Fruit fly (Drosophila melanogaster): Measurements from ENCODE around the gene dbe.

The dbe gene

DNA sequence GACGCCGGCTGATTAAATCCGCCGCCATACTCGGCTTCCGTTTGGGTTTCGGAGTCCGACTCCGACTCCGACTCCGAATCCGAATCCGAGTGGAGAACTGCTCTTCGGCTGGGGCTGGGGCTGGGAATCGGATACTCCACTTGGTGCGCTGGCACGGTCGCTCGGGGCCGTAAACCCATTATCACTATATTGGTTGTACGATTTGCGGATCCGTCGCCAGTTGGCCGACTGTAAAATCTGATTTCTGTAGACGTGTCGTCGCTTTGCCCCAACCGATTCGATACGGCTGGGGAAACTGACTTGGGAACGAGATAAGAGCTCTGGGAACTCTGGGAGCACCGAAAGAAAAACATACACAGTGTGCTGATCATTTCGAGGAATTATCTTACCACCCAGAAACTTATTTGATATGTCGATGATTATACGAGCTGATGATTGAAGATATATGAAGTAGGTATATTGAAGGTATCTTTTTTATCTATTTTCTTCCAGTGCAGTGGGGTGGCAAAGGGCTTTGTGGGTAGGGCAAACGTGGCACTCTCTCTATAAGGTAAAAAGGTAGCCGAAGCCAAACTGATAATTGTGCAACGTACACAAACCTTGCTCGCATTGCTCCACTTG is 11.7 kb downstream of the dbe start:
- TF ChIP-seq Pif1B (GFP tag; optimal IDR thresholded peaks at IDR 0.05) (no peak), CG15710 (tag; optimal IDR thresholded peaks at IDR 0.05) (peak; percentile 25), CG8159 (tag; optimal IDR thresholded peaks at IDR 0.05) (peak; percentile 6)

- no peak for TF ChIP-seq Snoo (tag; optimal IDR thresholded peaks at IDR 0.05)
- no peak for TF ChIP-seq CG17806 (tag; optimal IDR thresholded peaks at IDR 0.05)
- TF ChIP-seq fd96Ca (GFP tag; IDR thresholded peaks at IDR 0.05), result peak; percentile 51; the same call in 1 of the 3 replicates
- TF ChIP-seq CG32121 (GFP tag; IDR thresholded peaks at IDR 0.05), result peak; percentile 57
- peak; percentile 45 for TF ChIP-seq Ets98B (GFP tag; IDR thresholded peaks at IDR 0.05)
- TF ChIP-seq CG9948 (tag; optimal IDR thresholded peaks at IDR 0.05), result peak; percentile 16
- no peak for TF ChIP-seq CG10348 (GFP tag; IDR thresholded peaks at IDR 0.05)
- TF ChIP-seq CG15710 (tag; optimal IDR thresholded peaks at IDR 0.05), result peak; percentile 21
- TF ChIP-seq CG8159 (tag; optimal IDR thresholded peaks at IDR 0.05), result peak; percentile 43
- TF ChIP-seq gl (tag; optimal IDR thresholded peaks at IDR 0.05), result no peak
- TF ChIP-seq CG8301 (tag; optimal IDR thresholded peaks at IDR 0.05), result peak; percentile 19
- TF ChIP-seq CG13204 (GFP tag; optimal IDR thresholded peaks at IDR 0.05), result peak; percentile 9
- peak; percentile 26 for TF ChIP-seq Pif1A (GFP tag; optimal IDR thresholded peaks at IDR 0.05)
Observed at dm6 chr2L:856690-857488, 12.8 kb downstream of the dbe start.

DNA sequence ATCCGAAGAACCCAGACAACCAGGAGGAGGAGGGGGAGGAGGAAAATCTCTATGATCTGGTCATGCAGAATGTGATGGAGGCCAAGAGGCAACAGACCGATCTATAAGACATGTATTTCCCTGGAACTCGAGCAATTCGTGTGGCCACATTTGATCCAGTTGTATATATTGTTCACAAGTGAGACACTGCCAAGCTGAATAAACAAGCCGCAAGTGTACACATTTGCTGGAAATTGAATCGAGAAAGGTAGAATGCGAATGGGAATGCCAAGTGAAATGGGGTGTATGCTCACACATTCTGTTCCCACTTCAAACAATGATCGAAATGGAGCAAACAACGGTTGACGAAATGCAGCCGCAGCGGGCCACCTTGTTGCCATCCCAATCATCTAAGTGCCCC is 13.7 kb downstream of the dbe start:
- TF ChIP-seq CG13204 (GFP tag; optimal IDR thresholded peaks at IDR 0.05) (no peak), rn (GFP tag; IDR thresholded peaks at IDR 0.05) (no peak)

DNA sequence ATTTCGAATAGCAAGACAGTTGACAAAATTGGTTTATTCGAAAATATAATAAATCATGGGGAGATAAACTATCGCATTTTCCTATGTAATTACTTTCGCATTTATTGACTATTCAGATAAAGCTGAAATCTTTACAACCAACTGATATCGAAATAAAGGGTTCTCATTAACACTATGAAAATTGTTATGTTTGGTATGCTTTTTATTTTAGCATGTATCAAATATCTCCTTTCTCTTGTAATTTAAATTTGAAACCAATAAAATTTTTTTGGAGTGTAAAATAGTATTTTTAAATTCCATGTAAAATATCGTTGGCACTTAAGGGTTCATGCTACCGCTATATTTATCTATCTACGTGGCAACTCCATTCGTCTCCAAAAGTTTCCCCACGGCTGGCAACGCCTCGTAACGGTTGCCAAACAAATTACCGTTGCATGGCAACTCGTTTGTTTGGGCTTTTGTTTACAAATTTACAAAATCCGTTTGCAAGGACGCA is 14.6 kb downstream of the dbe start, which contains the start of gene CG13949:
Gene CG13949 (plus strand): TSS at position 286 of the 496 bp plus-strand sequence.
- no peak for TF ChIP-seq CG14655 (GFP tag; optimal IDR thresholded peaks at IDR 0.05)
- no peak for TF ChIP-seq gl (tag; optimal IDR thresholded peaks at IDR 0.05)
- no peak for TF ChIP-seq CG34367 (tag; optimal IDR thresholded peaks at IDR 0.05)
- peak; percentile 16 for TF ChIP-seq CG8301 (tag; optimal IDR thresholded peaks at IDR 0.05)
- TF ChIP-seq CG13204 (GFP tag; optimal IDR thresholded peaks at IDR 0.05), result no peak
- TF ChIP-seq Snoo (tag; optimal IDR thresholded peaks at IDR 0.05), result no peak
- TF ChIP-seq CG8159 (tag; optimal IDR thresholded peaks at IDR 0.05), result peak; percentile 29
- peak; percentile 45 for TF ChIP-seq CG15710 (tag; optimal IDR thresholded peaks at IDR 0.05)
- no peak for TF ChIP-seq EcR (GFP tag; optimal IDR thresholded peaks at IDR 0.05)
- TF ChIP-seq D1 (tag; optimal IDR thresholded peaks at IDR 0.05), result no peak
- peak; percentile 53 for TF ChIP-seq Ets98B (GFP tag; IDR thresholded peaks at IDR 0.05)
- TF ChIP-seq CG17806 (tag; optimal IDR thresholded peaks at IDR 0.05), result peak; percentile 43
- peak; percentile 33; the same call in 1 of the 2 replicates for TF ChIP-seq CG32121 (GFP tag; IDR thresholded peaks at IDR 0.05)
- peak; percentile 40; the same call in 1 of the 2 replicates for TF ChIP-seq rn (GFP tag; IDR thresholded peaks at IDR 0.05)
- peak; percentile 29 for TF ChIP-seq CG9948 (tag; optimal IDR thresholded peaks at IDR 0.05)
- peak; percentile 42; the same call in 1 of the 2 replicates for TF ChIP-seq CG12605 (GFP tag; IDR thresholded peaks at IDR 0.05)
- TF ChIP-seq CG4496 (GFP tag; IDR thresholded peaks at IDR 0.05), result peak; percentile 81
- no peak for TF ChIP-seq CG10348 (GFP tag; IDR thresholded peaks at IDR 0.05)
- no peak for TF ChIP-seq Pif1B (GFP tag; optimal IDR thresholded peaks at IDR 0.05)
- TF ChIP-seq fd96Ca (GFP tag; IDR thresholded peaks at IDR 0.05), result no peak
- TF ChIP-seq Pif1A (GFP tag; optimal IDR thresholded peaks at IDR 0.05), result no peak

dm6 chr2L:852647-853111 is 17.0 kb downstream of the dbe start, which contains the start of the genes CG4291 and kraken:
Gene CG4291, minus strand, starts transcription at chr2L:852730.
Gene kraken, plus strand, starts transcription at chr2L:852768.
- no peak for TF ChIP-seq D1 (tag; optimal IDR thresholded peaks at IDR 0.05)
- no peak for TF ChIP-seq CG14655 (GFP tag; optimal IDR thresholded peaks at IDR 0.05)
- TF ChIP-seq Pif1B (GFP tag; optimal IDR thresholded peaks at IDR 0.05), result no peak
- TF ChIP-seq gl (tag; optimal IDR thresholded peaks at IDR 0.05), result peak; percentile 8
- peak; percentile 59; the same call in 1 of the 2 replicates for TF ChIP-seq CG32121 (GFP tag; IDR thresholded peaks at IDR 0.05)
- peak; percentile 49 for TF ChIP-seq CG12605 (GFP tag; IDR thresholded peaks at IDR 0.05)
- peak; percentile 60 for TF ChIP-seq EcR (GFP tag; optimal IDR thresholded peaks at IDR 0.05)
- TF ChIP-seq Ets98B (GFP tag; IDR thresholded peaks at IDR 0.05), result peak; percentile 53
- TF ChIP-seq CG8159 (tag; optimal IDR thresholded peaks at IDR 0.05), result peak; percentile 4
- peak; percentile 53; the same call in 1 of the 3 replicates for TF ChIP-seq fd96Ca (GFP tag; IDR thresholded peaks at IDR 0.05)
- TF ChIP-seq CG34367 (tag; optimal IDR thresholded peaks at IDR 0.05), result no peak
- TF ChIP-seq CG15710 (tag; optimal IDR thresholded peaks at IDR 0.05), result peak; percentile 28
- peak; percentile 7 for TF ChIP-seq CG17806 (tag; optimal IDR thresholded peaks at IDR 0.05)
- TF ChIP-seq rn (GFP tag; IDR thresholded peaks at IDR 0.05), result no peak
- peak; percentile 46 for TF ChIP-seq Snoo (tag; optimal IDR thresholded peaks at IDR 0.05)
- TF ChIP-seq CG4496 (GFP tag; IDR thresholded peaks at IDR 0.05), result peak; percentile 76
- TF ChIP-seq CG8301 (tag; optimal IDR thresholded peaks at IDR 0.05), result peak; percentile 28
- TF ChIP-seq Pif1A (GFP tag; optimal IDR thresholded peaks at IDR 0.05), result no peak

All from whole organism, pupa.